Worm (Caenorhabditis elegans) whole organism, L2 larva: ENCODE data around the gene R08F11.4.

Experiments used
- elt-3 ChIP-seq: sonication (generic microtip); optimal IDR thresholded peaks from 2 replicates; lab custom pipeline; 2017; ENCODE audit warnings: missing biosample characterization, missing genetic modification characterization
- nhr-77 ChIP-seq: fragments of 150-350 bp; optimal IDR thresholded peaks from 2 replicates; lab custom pipeline; 2014; ENCODE audit warnings: missing biosample characterization, missing genetic modification characterization

- TF ChIP-seq nhr-77 (tag; lab: Kevin White, UChicago), result no peak
- no peak for TF ChIP-seq elt-3
Measured at ce11 chrV:3766904-3767303, 38.4 kb downstream of the R08F11.4 start, which contains the start of gene Y39H10A.1.
